Worm (Caenorhabditis elegans): ENCODE data around the gene F25E5.5.

ce11 chrV:7402355-7402754 is 44.7 kb upstream of the F25E5.5 start, which contains the start of gene srj-13:
- TF ChIP-seq tab-1 (GFP tag; IDR thresholded peaks at IDR 0.05) (no peak), T22C8.4 (GFP tag; IDR thresholded peaks at IDR 0.05) (no peak), flt-1 (GFP tag; IDR thresholded peaks at IDR 0.05) (no peak), ztf-29 (GFP tag; IDR thresholded peaks at IDR 0.05) (no peak), cog-1 (tag; optimal IDR thresholded peaks at IDR 0.05) (no peak), ref-1 (GFP tag; conservative IDR thresholded peaks at IDR 0.05) (no peak)

All from whole organism, midembryonic.